Fruit fly (Drosophila melanogaster): ENCODE results near the gene Sdr.
A peak's percentile ranks its signal among the peaks of the same experiment; 100 is the strongest.

The Sdr gene

DNA sequence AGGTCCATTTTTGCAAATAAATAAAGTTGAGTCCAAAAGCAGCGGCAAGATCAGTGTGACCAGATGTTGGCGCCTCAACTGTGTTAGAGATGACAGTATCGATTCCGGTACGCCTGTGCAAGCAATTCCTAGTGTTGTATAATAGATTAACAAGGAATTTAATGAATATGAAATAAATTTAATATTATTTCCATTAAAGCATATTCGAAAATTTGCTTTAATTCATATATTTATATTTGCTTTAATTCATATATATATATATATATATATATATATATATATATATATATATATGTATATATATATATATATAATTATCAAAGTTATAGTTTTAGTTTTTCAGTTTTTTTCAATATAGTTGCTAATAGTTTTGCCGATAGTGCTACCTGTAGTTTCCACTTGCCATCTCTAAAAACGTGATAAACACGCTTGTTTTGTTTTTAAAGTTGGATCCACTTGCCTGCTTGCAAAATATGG lies 20.1 kb upstream of the Sdr start, which contains the start of the genes Nup93-2 and CG3817 (continued):
- TF ChIP-seq CG3995 (GFP tag; optimal IDR thresholded peaks at IDR 0.05) (no peak), CG8388 (GFP tag; optimal IDR thresholded peaks at IDR 0.05) (peak; percentile 66), Stat92E (GFP tag; optimal IDR thresholded peaks at IDR 0.05) (peak in 1 of 3 experiments; percentile 53), CG2875 (GFP tag; optimal IDR thresholded peaks at IDR 0.05) (no peak), Dbx (GFP tag; IDR thresholded peaks at IDR 0.05) (peak; percentile 59; the same call in 1 of the 3 replicates), CG1792 (GFP tag; optimal IDR thresholded peaks at IDR 0.05) (no peak), CG12155 (GFP tag; optimal IDR thresholded peaks at IDR 0.05) (no peak), E2f1 (GFP tag; IDR thresholded peaks at IDR 0.05) (peak; percentile 72), D (optimal IDR thresholded peaks at IDR 0.05) (no peak), D (GFP tag; optimal IDR thresholded peaks at IDR 0.05) (no peak), Hr39 (optimal IDR thresholded peaks at IDR 0.05) (no peak), lmd (GFP tag; IDR thresholded peaks at IDR 0.05) (peak; percentile 71), psq (GFP tag; optimal IDR thresholded peaks at IDR 0.05) (no peak), caup (GFP tag; optimal IDR thresholded peaks at IDR 0.05; ENCODE audit: severe bottlenecking) (peak; percentile 40), CG10209 (GFP tag; optimal IDR thresholded peaks at IDR 0.05) (peak; percentile 36), grau (tag; optimal IDR thresholded peaks at IDR 0.05) (peak; percentile 76), ato (GFP tag; IDR thresholded peaks at IDR 0.05; ENCODE audit: partially characterized antibody) (peak; percentile 10; the same call in 1 of the 2 replicates), Dref (GFP tag; IDR thresholded peaks at IDR 0.05) (peak; percentile 41), CG32767 (GFP tag; IDR thresholded peaks at IDR 0.05) (no peak), Ada2b (GFP tag; IDR thresholded peaks at IDR 0.05) (peak; percentile 26; the same call in 1 of the 2 replicates), twi (tag; optimal IDR thresholded peaks at IDR 0.05) (peak; percentile 59), CG11247 (GFP tag; IDR thresholded peaks at IDR 0.05) (peak; percentile 25; the same call in 1 of the 2 replicates), sc (optimal IDR thresholded peaks at IDR 0.05) (no peak), sc (GFP tag; optimal IDR thresholded peaks at IDR 0.05) (no peak), Gsc (GFP tag; IDR thresholded peaks at IDR 0.05) (0 out of 2 replicates have a peak, but pooled peaks have one; percentile 34), CG7987 (GFP tag; optimal IDR thresholded peaks at IDR 0.05) (no peak), NK7.1 (GFP tag; optimal IDR thresholded peaks at IDR 0.05) (no peak), Meics (GFP tag; optimal IDR thresholded peaks at IDR 0.05) (peak; percentile 64), Ets65A (GFP tag) (peak; percentile 97), gem (tag; optimal IDR thresholded peaks at IDR 0.05) (peak; percentile 89), CG13424 (tag; optimal IDR thresholded peaks at IDR 0.05) (peak; percentile 74), fd96Cb (tag; optimal IDR thresholded peaks at IDR 0.05) (peak; percentile 28), CG42726 (GFP tag; IDR thresholded peaks at IDR 0.05; ENCODE audit: partially characterized antibody) (no peak), CG10147 (GFP tag; optimal IDR thresholded peaks at IDR 0.05) (no peak), CG3065 (GFP tag; optimal IDR thresholded peaks at IDR 0.05) (no peak), dimm (GFP tag; IDR thresholded peaks at IDR 0.05) (no peak), CG15514 (GFP tag; optimal IDR thresholded peaks at IDR 0.05) (peak; percentile 28), CG7745 (tag; optimal IDR thresholded peaks at IDR 0.05) (no peak), CG6689 (GFP tag; IDR thresholded peaks at IDR 0.05) (peak; percentile 26; the same call in 1 of the 2 replicates), CG2116 (GFP tag; optimal IDR thresholded peaks at IDR 0.05) (no peak), CG15269 (tag; optimal IDR thresholded peaks at IDR 0.05) (peak; percentile 56), CG2202 (tag; optimal IDR thresholded peaks at IDR 0.05) (no peak), sqz (GFP tag; optimal IDR thresholded peaks at IDR 0.05) (no peak), hkb (optimal IDR thresholded peaks at IDR 0.05) (no peak), hkb (GFP tag; IDR thresholded peaks at IDR 0.05) (peak; percentile 49; the same call in 1 of the 2 replicates), CG31224 (GFP tag; IDR thresholded peaks at IDR 0.05) (no peak), toy (GFP tag; IDR thresholded peaks at IDR 0.05) (no peak), CG6854 (GFP tag; optimal IDR thresholded peaks at IDR 0.05) (no peak), CG1529 (GFP tag; optimal IDR thresholded peaks at IDR 0.05) (no peak), unc-4 (GFP tag; IDR thresholded peaks at IDR 0.05; ENCODE audit: partially characterized antibody) (peak; percentile 74)

Measured in whole organism, embryonic.